Fruit fly (Drosophila melanogaster) whole organism, embryonic: Measurements from ENCODE around the gene ZnT63C.

ENCODE experiments used
- Asciz ChIP-seq: fragments of 200-800 bp; sonication (Bioruptor generic); optimal IDR thresholded peaks from 2 replicates; lab custom pipeline; 2017; ENCODE audit warnings: missing biosample characterization, mild to moderate bottlenecking, missing genetic modification characterization, missing genetic modification reagents
- B-H2 ChIP-seq: fragments of 200-800 bp; sonication (Bioruptor generic); optimal IDR thresholded peaks from 2 replicates; lab custom pipeline; 2018; ENCODE audit warnings: missing biosample characterization, mild to moderate bottlenecking, missing genetic modification characterization
- C15 ChIP-seq: fragments of 200-800 bp; sonication (Bioruptor generic); IDR thresholded peaks from 3 replicates; pipeline ENCODE4 v1.3.6; 2022; ENCODE audit warnings: missing biosample characterization, missing genetic modification characterization
- CG10209 ChIP-seq: fragments of 200-800 bp; sonication (Bioruptor generic); optimal IDR thresholded peaks from 3 replicates; lab custom pipeline; 2017; ENCODE audit warnings: missing biosample characterization, mild to moderate bottlenecking, missing genetic modification characterization, missing genetic modification reagents
- CG10267 ChIP-seq: fragments of 200-800 bp; sonication (Bioruptor generic); optimal IDR thresholded peaks from 2 replicates; lab custom pipeline; 2018; ENCODE audit warnings: missing biosample characterization, mild to moderate bottlenecking, missing genetic modification characterization, moderate library complexity
- CG11456 ChIP-seq: fragments of 200-800 bp; sonication (Bioruptor generic); IDR thresholded peaks from 3 replicates; pipeline ENCODE4 v1.3.6; 2022; ENCODE audit warnings: missing biosample characterization, missing genetic modification characterization
- CG12769 ChIP-seq: fragments of 200-800 bp; sonication (Bioruptor generic); optimal IDR thresholded peaks from 2 replicates; lab custom pipeline; 2019; ENCODE audit warnings: missing biosample characterization, mild to moderate bottlenecking, missing genetic modification characterization, moderate library complexity
- CG13123 ChIP-seq: fragments of 200-800 bp; sonication (Bioruptor generic); optimal IDR thresholded peaks from 2 replicates; lab custom pipeline; 2016; ENCODE audit warnings: missing biosample characterization, missing genetic modification characterization
- CG15269 ChIP-seq: fragments of 200-800 bp; sonication (Bioruptor generic); optimal IDR thresholded peaks from 2 replicates; lab custom pipeline; 2018; ENCODE audit warnings: missing biosample characterization, mild to moderate bottlenecking, missing genetic modification characterization, moderate library complexity
- CG16863 ChIP-seq: fragments of 200-800 bp; sonication (Bioruptor generic); optimal IDR thresholded peaks from 3 replicates; lab custom pipeline; 2016; ENCODE audit warnings: missing biosample characterization, missing genetic modification characterization
- CG17612 ChIP-seq: fragments of 200-800 bp; sonication (Bioruptor generic); IDR thresholded peaks from 2 replicates; pipeline ENCODE4 v1.3.6; 2022; ENCODE audit warnings: missing biosample characterization, missing genetic modification characterization
- CG17802 ChIP-seq: fragments of 200-800 bp; sonication (Bioruptor generic); optimal IDR thresholded peaks from 2 replicates; lab custom pipeline; 2018; ENCODE audit warnings: missing biosample characterization, mild to moderate bottlenecking, missing genetic modification characterization, moderate library complexity
- CG1832 ChIP-seq: fragments of 200-800 bp; sonication (Bioruptor generic); optimal IDR thresholded peaks from 2 replicates; lab custom pipeline; 2017; ENCODE audit warnings: missing biosample characterization, mild to moderate bottlenecking, missing genetic modification characterization, inconsistent platforms
- CG2712 ChIP-seq: fragments of 200-800 bp; optimal IDR thresholded peaks from 3 replicates; lab custom pipeline; 2019; ENCODE audit warnings: missing biosample characterization, mild to moderate bottlenecking, missing genetic modification characterization, moderate library complexity
- CG34376 ChIP-seq: fragments of 200-800 bp; sonication (Bioruptor generic); optimal IDR thresholded peaks from 2 replicates; lab custom pipeline; 2018; ENCODE audit warnings: missing biosample characterization, mild to moderate bottlenecking, missing genetic modification characterization
- CG3726 ChIP-seq: fragments of 200-800 bp; sonication (Bioruptor generic); IDR thresholded peaks from 3 replicates; pipeline ENCODE4, ENCODE4 v1.3.6; 2022; ENCODE audit warnings: missing biosample characterization, missing genetic modification characterization
- CG4404 ChIP-seq: fragments of 200-800 bp; sonication (Bioruptor generic); IDR thresholded peaks from 2 replicates; pipeline ENCODE4 v1.3.6; 2022; ENCODE audit warnings: missing biosample characterization, missing genetic modification characterization
- CG6175 ChIP-seq: fragments of 200-800 bp; sonication (Bioruptor generic); IDR thresholded peaks from 3 replicates; pipeline ENCODE4 v1.3.6; 2022; ENCODE audit warnings: missing biosample characterization, missing genetic modification characterization
- CG6854 ChIP-seq: fragments of 200-800 bp; sonication (Bioruptor generic); optimal IDR thresholded peaks from 3 replicates; lab custom pipeline; 2017; ENCODE audit warnings: missing biosample characterization, mild to moderate bottlenecking, missing genetic modification characterization
- CG8359 ChIP-seq: fragments of 200-800 bp; sonication (Bioruptor generic); optimal IDR thresholded peaks from 2 replicates; lab custom pipeline; 2017; ENCODE audit warnings: missing biosample characterization, mild to moderate bottlenecking, missing genetic modification characterization, borderline replicate concordance
- CG8765 ChIP-seq: fragments of 200-800 bp; sonication (Bioruptor generic); IDR thresholded peaks from 2 replicates; pipeline ENCODE4 v1.3.6; 2022; ENCODE audit warnings: missing biosample characterization, missing genetic modification characterization
- Dbx ChIP-seq: fragments of 200-800 bp; sonication (Bioruptor generic); IDR thresholded peaks from 3 replicates; pipeline ENCODE4 v1.3.6; 2022; ENCODE audit warnings: missing biosample characterization, missing genetic modification characterization
- E2f1 ChIP-seq: fragments of 200-800 bp; sonication (Bioruptor generic); IDR thresholded peaks from 2 replicates; pipeline ENCODE4 v1.3.6; 2022; ENCODE audit warnings: missing biosample characterization, missing genetic modification characterization
- HLH4C ChIP-seq: fragments of 200-800 bp; sonication (Bioruptor generic); IDR thresholded peaks from 3 replicates; pipeline ENCODE4 v1.3.6; 2022; ENCODE audit warnings: missing biosample characterization, missing genetic modification characterization; ENCODE audit not compliant: partially characterized antibody
- Hr78 ChIP-seq, 2 experiments: fragments of 200-800 bp in 1 of 2; fragments of >200 bp in 1 of 2; sonication (Bioruptor generic) in 1 of 2; optimal IDR thresholded peaks; 2 replicates each; lab custom pipeline; 2017 to 2019; ENCODE audit warnings: missing biosample characterization in 2 of 2, missing genetic modification characterization in 2 of 2, mild to moderate bottlenecking in 1 of 2, moderate library complexity in 1 of 2
- Jarid2 ChIP-seq: fragments of 200-800 bp; sonication (Bioruptor generic); optimal IDR thresholded peaks from 3 replicates; lab custom pipeline; 2017; ENCODE audit warnings: mild to moderate bottlenecking, missing biosample characterization, missing genetic modification reagents, missing genetic modification characterization
- Lhr ChIP-seq: fragments of 200-800 bp; sonication (Bioruptor generic); optimal IDR thresholded peaks from 3 replicates; lab custom pipeline; 2017; ENCODE audit warnings: mild to moderate bottlenecking, missing biosample characterization, missing genetic modification reagents, missing genetic modification characterization
- NK7.1 ChIP-seq: fragments of 200-800 bp; sonication (Bioruptor generic); optimal IDR thresholded peaks from 3 replicates; lab custom pipeline; 2016; ENCODE audit warnings: missing biosample characterization, missing genetic modification characterization
- Nf-YC ChIP-seq: fragments of 200-800 bp; optimal IDR thresholded peaks from 3 replicates; lab custom pipeline; 2019; ENCODE audit warnings: missing biosample characterization, mild to moderate bottlenecking, missing genetic modification characterization, moderate library complexity
- Poxn ChIP-seq: fragments of 200-800 bp; sonication (Bioruptor generic); IDR thresholded peaks from 2 replicates; pipeline ENCODE4 v1.3.6; 2022; ENCODE audit warnings: missing biosample characterization, missing genetic modification characterization
- Ptx1 ChIP-seq: fragments of 200-800 bp; sonication (Bioruptor generic); IDR thresholded peaks from 2 replicates; pipeline ENCODE4 v1.3.6; 2022; ENCODE audit warnings: missing biosample characterization, missing genetic modification characterization
- Sin3A ChIP-seq: fragments of >200 bp; optimal IDR thresholded peaks from 2 replicates; lab custom pipeline; 2018
- az2 ChIP-seq: fragments of 200-800 bp; sonication (Bioruptor generic); optimal IDR thresholded peaks from 3 replicates; lab custom pipeline; 2016; ENCODE audit warnings: missing biosample characterization, missing genetic modification characterization
- br ChIP-seq: fragments of >200 bp; optimal IDR thresholded peaks from 2 replicates; lab custom pipeline; 2017
- caup ChIP-seq: fragments of 200-800 bp; sonication (Bioruptor generic); optimal IDR thresholded peaks from 3 replicates; lab custom pipeline; 2017; ENCODE audit warnings: missing biosample characterization, mild to moderate bottlenecking, missing genetic modification characterization, moderate library complexity; ENCODE audit not compliant: severe bottlenecking
- dmrt99B ChIP-seq: fragments of 200-800 bp; sonication (Bioruptor generic); optimal IDR thresholded peaks from 2 replicates; lab custom pipeline; 2018; ENCODE audit warnings: missing biosample characterization, mild to moderate bottlenecking, missing genetic modification characterization, moderate library complexity
- emc ChIP-seq: fragments of 200-800 bp; sonication (Bioruptor generic); optimal IDR thresholded peaks from 2 replicates; lab custom pipeline; 2016; ENCODE audit warnings: missing biosample characterization, missing genetic modification characterization
- ems ChIP-seq: fragments of 200-800 bp; sonication (Bioruptor generic); optimal IDR thresholded peaks from 3 replicates; lab custom pipeline; 2016; ENCODE audit warnings: missing biosample characterization, missing genetic modification characterization
- ewg ChIP-seq: fragments of 200-800 bp; sonication (Bioruptor generic); optimal IDR thresholded peaks from 3 replicates; lab custom pipeline; 2017; ENCODE audit warnings: mild to moderate bottlenecking, missing biosample characterization, missing genetic modification reagents, missing genetic modification characterization
- gcm ChIP-seq: fragments of 200-800 bp; sonication (Bioruptor generic); optimal IDR thresholded peaks from 2 replicates; lab custom pipeline; 2019; ENCODE audit warnings: missing biosample characterization, mild to moderate bottlenecking, missing genetic modification characterization, moderate library complexity
- hbn ChIP-seq: fragments of 200-800 bp; sonication (Bioruptor generic); IDR thresholded peaks from 2 replicates; pipeline ENCODE4 v1.3.6; 2022; ENCODE audit warnings: missing biosample characterization, missing genetic modification characterization; ENCODE audit not compliant: partially characterized antibody
- hth ChIP-seq: fragments of >200 bp; optimal IDR thresholded peaks from 2 replicates; lab custom pipeline; 2017; ENCODE audit warnings: inconsistent platforms
- lmd ChIP-seq: fragments of 200-800 bp; sonication (Bioruptor generic); IDR thresholded peaks from 2 replicates; pipeline ENCODE4 v1.3.6; 2022; ENCODE audit warnings: missing biosample characterization, missing genetic modification characterization
- lola ChIP-seq, 3 experiments: fragments of >200 bp in 2 of 3; fragments of 200-800 bp in 1 of 3; sonication (Bioruptor generic) in 1 of 3; optimal IDR thresholded peaks; 2 replicates each; lab custom pipeline; 2017 to 2019; ENCODE audit warnings: missing biosample characterization in 3 of 3, missing genetic modification characterization in 3 of 3, mild to moderate bottlenecking in 1 of 3, moderate library complexity in 1 of 3
- nerfin-2 ChIP-seq: fragments of 200-800 bp; sonication (Bioruptor generic); IDR thresholded peaks from 2 replicates; pipeline ENCODE4 v1.3.6; 2022; ENCODE audit warnings: missing biosample characterization, missing genetic modification characterization; ENCODE audit not compliant: partially characterized antibody
- otp ChIP-seq: fragments of 200-800 bp; sonication (Bioruptor generic); IDR thresholded peaks from 3 replicates; pipeline ENCODE4, ENCODE4 v1.3.6; 2022; ENCODE audit warnings: missing biosample characterization, missing genetic modification characterization
- sens-2 ChIP-seq: fragments of 200-800 bp; sonication (Bioruptor generic); IDR thresholded peaks from 2 replicates; pipeline ENCODE4 v1.3.6; 2022; ENCODE audit warnings: missing biosample characterization, missing genetic modification characterization
- sim ChIP-seq: fragments of 200-800 bp; sonication (Bioruptor generic); IDR thresholded peaks from 2 replicates; pipeline ENCODE4 v1.3.6; 2022; ENCODE audit warnings: missing biosample characterization, missing genetic modification characterization
- tgo ChIP-seq: fragments of 200-800 bp; sonication (Bioruptor generic); IDR thresholded peaks from 3 replicates; pipeline ENCODE4 v1.3.6; 2022; ENCODE audit warnings: missing biosample characterization, missing genetic modification characterization
- zfh1 ChIP-seq: fragments of 200-800 bp; sonication (Bioruptor generic); IDR thresholded peaks from 3 replicates; pipeline ENCODE4 v1.3.6; 2022; ENCODE audit warnings: missing biosample characterization, missing genetic modification characterization

The ZnT63C gene

dm6 chr3L:3291159-3291558 is 12.3 kb upstream of the ZnT63C start, which contains the start of gene CG12009:
TSS of gene CG12009 (plus strand) at chr3L:3291459.
- TF ChIP-seq Jarid2 (GFP tag; lab: Kevin White, UChicago) (no peak), CG12769 (tag; lab: Kevin White, UChicago) (no peak), Dbx (GFP tag; lab: Robert Waterston, UW) (no peak), CG10209 (GFP tag; lab: Kevin White, UChicago) (no peak), caup (no peak), hth (lab: Kevin White, UChicago) (no peak), ems (GFP tag; lab: Kevin White, UChicago) (no peak), CG4404 (no peak), CG34376 (GFP tag; lab: Kevin White, UChicago) (no peak), hbn (GFP tag; lab: Robert Waterston, UW) (no peak), Ptx1 (GFP tag; lab: Robert Waterston, UW) (no peak), lmd (GFP tag; lab: Robert Waterston, UW) (no peak), gcm (no peak), Sin3A (lab: Kevin White, UChicago) (no peak)

DNA sequence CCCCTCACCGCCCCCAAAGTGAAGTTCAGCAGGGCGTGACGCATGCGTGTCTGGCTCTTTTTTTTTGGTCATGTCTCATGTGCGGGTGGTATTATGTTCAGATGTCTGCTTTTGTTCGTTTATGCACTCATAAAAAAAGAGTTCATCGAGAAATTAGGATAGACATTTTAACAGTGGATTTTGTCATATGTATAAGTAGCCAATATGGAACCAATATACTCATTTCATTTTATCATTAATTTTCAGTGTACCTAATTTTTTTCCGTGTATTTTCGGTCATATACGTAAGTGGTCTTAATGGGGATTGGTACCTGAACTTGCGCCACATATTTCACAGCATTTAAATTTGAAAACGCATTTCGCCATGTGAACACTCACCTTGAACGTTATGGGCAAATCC is 3.2 kb upstream of the ZnT63C start:
- TF ChIP-seq tgo (peak; percentile 72), E2f1 (GFP tag; lab: Robert Waterston, UW) (no peak), CG6854 (GFP tag; lab: Kevin White, UChicago) (peak; percentile 17), dmrt99B (tag; lab: Kevin White, UChicago) (peak; percentile 83), Hr78 (GFP tag; optimal IDR thresholded peaks at IDR 0.05; lab: Kevin White, UChicago) (no peak), otp (peak; percentile 62; the same call in 2 of the 3 replicates), az2 (peak; percentile 44), br (lab: Kevin White, UChicago) (no peak), HLH4C (no peak), B-H2 (GFP tag; lab: Kevin White, UChicago) (no peak), C15 (0 out of 3 replicates have a peak, but pooled peaks have one; percentile 55), CG2712 (tag; lab: Kevin White, UChicago) (peak; percentile 73), lola (GFP tag; optimal IDR thresholded peaks at IDR 0.05; lab: Kevin White, UChicago) (peak in 1 of 3 experiments; percentile 21), CG11456 (GFP tag; lab: Robert Waterston, UW) (peak; percentile 63; the same call in 1 of the 3 replicates), CG10267 (peak; percentile 46), Asciz (GFP tag; lab: Kevin White, UChicago) (peak; percentile 67), Poxn (GFP tag; lab: Robert Waterston, UW) (no peak), CG8765 (GFP tag; lab: Robert Waterston, UW) (no peak), CG6175 (GFP tag; lab: Robert Waterston, UW) (0 out of 3 replicates have a peak, but pooled peaks have one; percentile 26), sens-2 (GFP tag; lab: Robert Waterston, UW) (0 out of 2 replicates have a peak, but pooled peaks have one; percentile 19), CG16863 (GFP tag; lab: Kevin White, UChicago) (peak; percentile 40), sim (GFP tag; lab: Robert Waterston, UW) (0 out of 2 replicates have a peak, but pooled peaks have one; percentile 55), CG15269 (tag; lab: Kevin White, UChicago) (peak; percentile 65), NK7.1 (GFP tag; lab: Kevin White, UChicago) (peak; percentile 30), Lhr (GFP tag; lab: Kevin White, UChicago) (no peak), CG1832 (no peak), zfh1 (GFP tag; lab: Robert Waterston, UW) (peak; percentile 68; the same call in 2 of the 3 replicates), nerfin-2 (GFP tag; lab: Robert Waterston, UW) (no peak), CG17612 (GFP tag; lab: Robert Waterston, UW) (no peak), Nf-YC (tag; lab: Kevin White, UChicago) (no peak), CG17802 (peak; percentile 4), hbn (GFP tag; lab: Robert Waterston, UW) (no peak), CG13123 (GFP tag; lab: Kevin White, UChicago) (no peak), emc (GFP tag; lab: Kevin White, UChicago) (no peak), CG8359 (GFP tag; lab: Kevin White, UChicago) (peak; percentile 18), ewg (peak; percentile 14), CG3726 (GFP tag; lab: Robert Waterston, UW) (no peak)
